Worm (Caenorhabditis elegans) whole organism, young adult: Measurements from ENCODE around the gene him-5.

Experiments used
- T26A5.8 ChIP-seq: sonication (generic microtip); optimal IDR thresholded peaks from 2 replicates; lab custom pipeline; 2016; ENCODE audit warnings: missing genetic modification characterization, missing compliant biosample characterization
- akir-1 ChIP-seq: fragments of 200-800 bp; sonication (Bioruptor generic); optimal IDR thresholded peaks from 2 replicates; lab custom pipeline; 2018; ENCODE audit warnings: mild to moderate bottlenecking, missing genetic modification characterization, moderate library complexity, missing compliant biosample characterization
- athp-1 ChIP-seq: sonication (generic microtip); optimal IDR thresholded peaks from 2 replicates; lab custom pipeline; 2017; ENCODE audit warnings: mild to moderate bottlenecking, missing genetic modification characterization, missing compliant biosample characterization
- attf-3 ChIP-seq: fragments of 200-800 bp; sonication (Bioruptor generic); conservative IDR thresholded peaks from 2 replicates; pipeline ENCODE4 v1.3.6; 2022; ENCODE audit warnings: missing genetic modification reagents, missing genetic modification characterization, missing compliant biosample characterization
- bed-2 ChIP-seq: fragments of 200-800 bp; sonication (Bioruptor generic); IDR thresholded peaks from 2 replicates; pipeline ENCODE4 v1.3.6; 2022; ENCODE audit warnings: missing genetic modification reagents, missing genetic modification characterization, missing compliant biosample characterization
- ceh-27 ChIP-seq: fragments of 200-800 bp; sonication (Bioruptor generic); optimal IDR thresholded peaks from 2 replicates; lab custom pipeline; 2018; ENCODE audit warnings: mild to moderate bottlenecking, missing genetic modification characterization, moderate library complexity, missing compliant biosample characterization
- ceh-58 ChIP-seq: fragments of 200-800 bp; sonication (Bioruptor generic); IDR thresholded peaks from 2 replicates; pipeline ENCODE4 v1.3.6; 2022; ENCODE audit warnings: missing genetic modification characterization, missing compliant biosample characterization
- ekl-4 ChIP-seq: fragments of 200-800 bp; sonication (Bioruptor generic); IDR thresholded peaks from 2 replicates; pipeline ENCODE4 v1.3.6; 2022; ENCODE audit warnings: missing genetic modification reagents, missing genetic modification characterization, missing compliant biosample characterization
- ets-4 ChIP-seq: fragments of 200-800 bp; sonication (Bioruptor generic); optimal IDR thresholded peaks from 2 replicates; lab custom pipeline; 2018; ENCODE audit warnings: mild to moderate bottlenecking, missing genetic modification characterization, missing compliant biosample characterization
- him-1 ChIP-seq: sonication (generic microtip); optimal IDR thresholded peaks from 2 replicates; lab custom pipeline; 2016; ENCODE audit warnings: missing genotype, missing genetic modification reagents, missing genetic modification characterization, missing compliant biosample characterization
- hrde-1 ChIP-seq: sonication (generic microtip); optimal IDR thresholded peaks from 2 replicates; lab custom pipeline; 2016; ENCODE audit warnings: missing genetic modification characterization, mild to moderate bottlenecking, missing compliant biosample characterization, moderate library complexity, missing genotype, missing genetic modification reagents, borderline replicate concordance
- pha-4 ChIP-seq: fragments of 150-350 bp; sonication (generic microtip); optimal IDR thresholded peaks from 2 replicates; lab custom pipeline; 2014; ENCODE audit warnings: missing biosample characterization, missing genetic modification reagents, missing genetic modification characterization
- rpc-1 ChIP-seq, 2 experiments: fragments of 150-350 bp in 1 of 2; sonication (generic microtip) in 1 of 2; optimal IDR thresholded peaks; 2 replicates each; lab custom pipeline; 2014 to 2018; ENCODE audit warnings: missing biosample characterization in 1 of 2, missing genetic modification characterization in 1 of 2, missing genetic modification reagents in 1 of 2, missing genotype in 1 of 2
- ztf-26 ChIP-seq: sonication (generic microtip); optimal IDR thresholded peaks from 2 replicates; lab custom pipeline; 2017; ENCODE audit warnings: missing genetic modification characterization, missing compliant biosample characterization

- no peak for TF ChIP-seq T26A5.8
- no peak for TF ChIP-seq hrde-1 (tag; lab: Kevin White, UChicago)
- no peak for TF ChIP-seq ceh-58 (GFP tag; lab: Robert Waterston, UW)
- no peak for TF ChIP-seq attf-3
- TF ChIP-seq pha-4 (tag; lab: Kevin White, UChicago) = no peak
- TF ChIP-seq rpc-1 (optimal IDR thresholded peaks at IDR 0.05; lab: Kevin White, UChicago) = no peak
- TF ChIP-seq rpc-1 (tag; optimal IDR thresholded peaks at IDR 0.05; lab: Kevin White, UChicago) = no peak
- TF ChIP-seq ceh-27 (GFP tag; lab: Kevin White, UChicago) = no peak
- TF ChIP-seq him-1 (tag; lab: Kevin White, UChicago) = no peak
- no peak for TF ChIP-seq ets-4 (GFP tag; lab: Kevin White, UChicago)
- TF ChIP-seq bed-2 (GFP tag; lab: Robert Waterston, UW) = no peak
- no peak for TF ChIP-seq athp-1 (tag; lab: Kevin White, UChicago)
- TF ChIP-seq akir-1 (GFP tag; lab: Kevin White, UChicago) = no peak
- TF ChIP-seq ekl-4 (GFP tag; lab: Robert Waterston, UW) = no peak
- no peak for TF ChIP-seq ztf-26 (tag; lab: Kevin White, UChicago)
Measured at ce11 chrV:14120674-14121073, 30.4 kb downstream of the him-5 start.
